Worm (Caenorhabditis elegans) whole organism, L2 larva: ENCODE data around the gene ssp-10.

Experiments
- C34F6.9 ChIP-seq: fragments of 150-350 bp; optimal IDR thresholded peaks from 2 replicates; lab custom pipeline; 2014; ENCODE audit warnings: missing biosample characterization, missing genetic modification characterization
- F13H6.1 ChIP-seq: sonication (generic microtip); optimal IDR thresholded peaks from 2 replicates; lab custom pipeline; 2016; ENCODE audit warnings: missing genetic modification characterization, missing compliant biosample characterization
- R02D3.7 ChIP-seq: fragments of 150-350 bp; optimal IDR thresholded peaks from 2 replicates; lab custom pipeline; 2014; ENCODE audit warnings: missing biosample characterization, missing genetic modification characterization
- Y55F3AM.14 ChIP-seq: fragments of 200-800 bp; sonication (Bioruptor generic); optimal IDR thresholded peaks from 2 replicates; lab custom pipeline; 2018; ENCODE audit warnings: mild to moderate bottlenecking, missing genetic modification characterization, missing compliant biosample characterization
- ZK546.5 ChIP-seq: sonication (generic microtip); optimal IDR thresholded peaks from 2 replicates; lab custom pipeline; 2017; ENCODE audit warnings: missing biosample characterization, missing genetic modification characterization
- aly-2 ChIP-seq: fragments of 150-350 bp; optimal IDR thresholded peaks from 2 replicates; lab custom pipeline; 2014; ENCODE audit warnings: missing biosample characterization, missing genetic modification characterization
- ama-1 ChIP-seq: fragments of 150-350 bp; optimal IDR thresholded peaks from 2 replicates; lab custom pipeline; 2018; ENCODE audit warnings: inconsistent platforms
- blmp-1 ChIP-seq: sonication (generic microtip); optimal IDR thresholded peaks from 2 replicates; lab custom pipeline; 2017; ENCODE audit warnings: missing genetic modification characterization, mild to moderate bottlenecking, missing compliant biosample characterization, antibody characterized with exemption, moderate library complexity; ENCODE audit not compliant: insufficient read depth
- ceh-16 ChIP-seq: fragments of 150-350 bp; optimal IDR thresholded peaks from 2 replicates; lab custom pipeline; 2014; ENCODE audit warnings: missing biosample characterization, missing genetic modification characterization
- crh-2 ChIP-seq: sonication (generic microtip); optimal IDR thresholded peaks from 2 replicates; lab custom pipeline; 2017; ENCODE audit warnings: missing biosample characterization, missing genetic modification characterization
- dmd-4 ChIP-seq: sonication (generic microtip); optimal IDR thresholded peaks from 2 replicates; lab custom pipeline; 2017; ENCODE audit warnings: missing biosample characterization, missing genetic modification characterization
- egl-27 ChIP-seq: sonication (generic microtip); optimal IDR thresholded peaks from 3 replicates; lab custom pipeline; 2017; ENCODE audit warnings: missing biosample characterization, missing genetic modification reagents, missing genetic modification characterization
- elt-1 ChIP-seq: fragments of 150-350 bp; optimal IDR thresholded peaks from 2 replicates; lab custom pipeline; 2014; ENCODE audit warnings: missing biosample characterization, missing genetic modification characterization
- elt-3 ChIP-seq: sonication (generic microtip); optimal IDR thresholded peaks from 2 replicates; lab custom pipeline; 2017; ENCODE audit warnings: missing biosample characterization, missing genetic modification characterization
- fos-1 ChIP-seq: fragments of 150-350 bp; optimal IDR thresholded peaks from 2 replicates; lab custom pipeline; 2014; ENCODE audit warnings: missing biosample characterization, missing genetic modification characterization
- lin-11 ChIP-seq: fragments of 150-350 bp; sonication (generic microtip); optimal IDR thresholded peaks from 2 replicates; lab custom pipeline; 2014; ENCODE audit warnings: missing biosample characterization, missing genetic modification characterization, inconsistent platforms, mixed read lengths
- lin-13 ChIP-seq: fragments of 150-350 bp; optimal IDR thresholded peaks from 2 replicates; lab custom pipeline; 2014; ENCODE audit warnings: missing biosample characterization, missing genetic modification reagents, missing genetic modification characterization
- lin-39 ChIP-seq: fragments of 150-350 bp; optimal IDR thresholded peaks from 2 replicates; lab custom pipeline; 2014; ENCODE audit warnings: missing biosample characterization, missing genetic modification reagents, missing genetic modification characterization
- mab-5 ChIP-seq: fragments of 150-350 bp; optimal IDR thresholded peaks from 2 replicates; lab custom pipeline; 2014; ENCODE audit warnings: missing biosample characterization, missing genetic modification characterization
- mbf-1 ChIP-seq: sonication (generic microtip); optimal IDR thresholded peaks from 2 replicates; lab custom pipeline; 2017; ENCODE audit warnings: missing biosample characterization, missing genetic modification characterization
- mdl-1 ChIP-seq, 2 experiments: fragments of 150-350 bp in 1 of 2; sonication (generic microtip) in 1 of 2; optimal IDR thresholded peaks; 2 replicates each; lab custom pipeline; 2017; ENCODE audit warnings: missing biosample characterization in 2 of 2, missing genetic modification characterization in 2 of 2
- nhr-10 ChIP-seq: sonication (generic microtip); optimal IDR thresholded peaks from 2 replicates; lab custom pipeline; 2017; ENCODE audit warnings: missing biosample characterization, missing genetic modification characterization
- nhr-129 ChIP-seq: fragments of 150-350 bp; optimal IDR thresholded peaks from 2 replicates; lab custom pipeline; 2014; ENCODE audit warnings: missing biosample characterization, missing genetic modification characterization
- nhr-23 ChIP-seq: fragments of 150-350 bp; optimal IDR thresholded peaks from 2 replicates; lab custom pipeline; 2014; ENCODE audit warnings: missing biosample characterization, missing genetic modification reagents, missing genetic modification characterization
- nhr-237 ChIP-seq: fragments of 150-350 bp; optimal IDR thresholded peaks from 2 replicates; lab custom pipeline; 2014; ENCODE audit warnings: missing biosample characterization, missing genetic modification characterization
- nhr-25 ChIP-seq: fragments of 150-350 bp; sonication (generic microtip); optimal IDR thresholded peaks from 3 replicates; lab custom pipeline; 2014; ENCODE audit warnings: missing biosample characterization, missing genetic modification characterization
- nhr-6 ChIP-seq: fragments of 150-350 bp; optimal IDR thresholded peaks from 2 replicates; lab custom pipeline; 2014; ENCODE audit warnings: missing biosample characterization, missing genetic modification characterization
- nhr-77 ChIP-seq: fragments of 150-350 bp; optimal IDR thresholded peaks from 2 replicates; lab custom pipeline; 2014; ENCODE audit warnings: missing biosample characterization, missing genetic modification characterization
- sem-4 ChIP-seq: fragments of 150-350 bp; optimal IDR thresholded peaks from 2 replicates; lab custom pipeline; 2014; ENCODE audit warnings: missing biosample characterization, missing genetic modification reagents, missing genetic modification characterization
- skn-1 ChIP-seq: sonication (generic microtip); optimal IDR thresholded peaks from 2 replicates; lab custom pipeline; 2017; ENCODE audit warnings: missing biosample characterization, missing genetic modification characterization
- sma-3 ChIP-seq: sonication (generic microtip); optimal IDR thresholded peaks from 2 replicates; lab custom pipeline; 2016; ENCODE audit warnings: missing genetic modification reagents, missing genetic modification characterization, missing compliant biosample characterization
- sma-9 ChIP-seq, 2 experiments: fragments of 150-350 bp in 1 of 2; sonication (generic microtip) in 1 of 2; optimal IDR thresholded peaks; 2 replicates each; lab custom pipeline; 2014 to 2016; ENCODE audit warnings: missing genetic modification characterization in 2 of 2, mild to moderate bottlenecking in 1 of 2, missing biosample characterization in 1 of 2, missing compliant biosample characterization in 1 of 2, missing genetic modification reagents in 1 of 2, moderate library complexity in 1 of 2
- unc-39 ChIP-seq: fragments of 150-350 bp; optimal IDR thresholded peaks from 2 replicates; lab custom pipeline; 2014; ENCODE audit warnings: missing biosample characterization, missing genetic modification characterization
- unc-55 ChIP-seq: fragments of 150-350 bp; sonication (generic microtip); optimal IDR thresholded peaks from 3 replicates; lab custom pipeline; 2014; ENCODE audit warnings: missing biosample characterization, missing genetic modification reagents, missing genetic modification characterization
- ztf-11 ChIP-seq: sonication (generic microtip); optimal IDR thresholded peaks from 2 replicates; lab custom pipeline; 2017; ENCODE audit warnings: missing biosample characterization, missing genetic modification characterization

Gene ssp-10

ce11 chrIV:9850931-9851330, at the start of gene ssp-10:
ssp-10 (minus strand) TSS chrIV:9851031.
- TF ChIP-seq Y55F3AM.14 (GFP tag; lab: Kevin White, UChicago) (no peak), mdl-1 (tag; optimal IDR thresholded peaks at IDR 0.05; lab: Kevin White, UChicago) (no peak), nhr-23 (tag; lab: Kevin White, UChicago) (no peak), sem-4 (tag; lab: Kevin White, UChicago) (no peak), ztf-11 (tag; lab: Kevin White, UChicago) (no peak), elt-3 (tag; lab: Kevin White, UChicago) (no peak), mbf-1 (tag; lab: Kevin White, UChicago) (no peak), nhr-237 (no peak)

DNA sequence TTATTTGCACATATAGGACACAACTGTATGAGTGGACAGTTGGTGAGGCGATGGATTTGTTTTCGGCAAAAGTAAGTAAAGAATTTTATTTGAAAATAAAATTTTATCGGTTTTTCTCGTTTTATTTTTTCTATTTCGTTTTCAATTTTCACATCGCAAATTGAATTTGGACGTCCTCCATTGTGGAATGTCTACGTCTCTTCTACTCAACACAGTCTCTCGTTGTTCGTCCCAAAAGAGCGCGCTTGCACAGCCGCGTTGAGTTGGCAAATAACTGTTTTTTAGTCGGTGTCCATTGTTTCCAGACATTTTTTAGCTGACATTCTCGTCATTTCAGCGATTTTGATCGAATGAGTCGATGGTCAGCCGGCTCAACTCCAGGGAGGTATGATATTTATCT, 48.4 kb upstream of the ssp-10 start:
- TF ChIP-seq ama-1 (lab: Kevin White, UChicago) (no peak), C34F6.9 (tag; lab: Kevin White, UChicago) (peak; percentile 21), ceh-16 (tag; lab: Kevin White, UChicago) (no peak), nhr-129 (tag; lab: Kevin White, UChicago) (peak; percentile 34), nhr-25 (no peak), egl-27 (tag; lab: Kevin White, UChicago) (no peak), nhr-10 (tag; lab: Kevin White, UChicago) (no peak), elt-1 (no peak), sma-9 (GFP tag; optimal IDR thresholded peaks at IDR 0.05; lab: Kevin White, UChicago) (no peak), sma-9 (tag; optimal IDR thresholded peaks at IDR 0.05; lab: Kevin White, UChicago) (no peak), skn-1 (tag; lab: Kevin White, UChicago) (no peak), lin-39 (tag; lab: Kevin White, UChicago) (no peak), mdl-1 (tag; optimal IDR thresholded peaks at IDR 0.05; lab: Kevin White, UChicago) (no peak), nhr-6 (tag; lab: Kevin White, UChicago) (no peak), ZK546.5 (tag; lab: Kevin White, UChicago) (no peak), lin-13 (GFP tag; lab: Kevin White, UChicago) (no peak), blmp-1 (tag; lab: Kevin White, UChicago) (no peak), crh-2 (peak; percentile 5), F13H6.1 (no peak), fos-1 (tag; lab: Kevin White, UChicago) (no peak), lin-11 (tag; lab: Kevin White, UChicago) (no peak), Y55F3AM.14 (GFP tag; lab: Kevin White, UChicago) (no peak)

DNA sequence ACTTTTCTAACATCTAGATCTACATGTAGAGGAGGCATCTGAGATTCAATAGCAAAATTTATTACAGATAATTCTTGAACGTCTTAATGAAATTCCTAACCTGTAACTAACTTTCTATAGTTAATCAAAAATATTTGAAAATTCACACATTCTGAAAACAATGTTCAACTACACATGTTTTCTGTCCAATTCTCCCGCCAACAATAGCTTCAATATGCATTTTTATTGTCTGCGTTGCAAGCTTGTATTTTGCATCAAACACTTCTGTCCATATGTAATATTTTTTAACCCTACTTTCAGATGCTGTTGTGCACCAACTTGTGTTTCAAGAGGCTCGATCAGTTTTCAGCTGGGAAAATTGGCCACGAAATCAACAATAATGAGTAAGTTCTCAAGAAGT, 47.9 kb upstream of the ssp-10 start, which contains the start of gene tbc-3:
Gene tbc-3 (plus strand): TSS at position 301 of the 400 bp plus-strand sequence.
- TF ChIP-seq ceh-16 (tag; lab: Kevin White, UChicago) = no peak
- TF ChIP-seq elt-1 = no peak
- TF ChIP-seq nhr-25 = no peak
- TF ChIP-seq mab-5 (tag; lab: Kevin White, UChicago) = no peak
- TF ChIP-seq unc-55 (GFP tag; lab: Kevin White, UChicago) = no peak
- TF ChIP-seq nhr-237 = no peak
- no peak for TF ChIP-seq dmd-4 (tag; lab: Kevin White, UChicago)
- no peak for TF ChIP-seq Y55F3AM.14 (GFP tag; lab: Kevin White, UChicago)
- TF ChIP-seq C34F6.9 (tag; lab: Kevin White, UChicago) = no peak
- no peak for TF ChIP-seq F13H6.1
- no peak for TF ChIP-seq nhr-77 (tag; lab: Kevin White, UChicago)
- TF ChIP-seq sma-3 (GFP tag; lab: Kevin White, UChicago) = no peak

DNA sequence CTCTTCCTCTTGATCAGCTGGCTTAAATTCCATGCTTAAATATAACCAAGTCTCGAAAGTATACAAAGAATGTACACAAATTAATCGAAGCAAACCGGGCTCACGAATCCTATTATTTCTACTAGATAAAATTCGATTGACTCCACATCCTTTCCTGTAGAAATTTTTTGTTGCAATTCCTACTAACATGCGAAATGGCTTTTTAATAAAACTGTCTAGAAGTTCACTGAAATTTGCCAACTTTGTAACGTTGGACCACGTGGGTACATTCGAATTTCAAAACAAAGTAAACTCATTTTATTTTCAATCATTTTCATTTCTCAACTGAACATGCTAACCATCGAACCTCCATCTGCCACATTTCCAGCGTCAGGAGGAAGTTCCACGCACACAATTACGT, 44.3 kb upstream of the ssp-10 start, which contains the start of gene ssp-32:
Gene ssp-32 (plus strand): TSS at position 301 of the 400 bp plus-strand sequence.
- TF ChIP-seq R02D3.7 (tag; lab: Kevin White, UChicago) (no peak), unc-39 (no peak), skn-1 (tag; lab: Kevin White, UChicago) (no peak), Y55F3AM.14 (GFP tag; lab: Kevin White, UChicago) (no peak), mdl-1 (tag; optimal IDR thresholded peaks at IDR 0.05; lab: Kevin White, UChicago) (no peak), aly-2 (tag; lab: Kevin White, UChicago) (no peak)
